Worm (Caenorhabditis elegans): ENCODE results near the gene Y81G3A.2.
"Not testable (repeated sequence)": the region's sequence is repeated elsewhere in the genome, so short reads cannot be mapped to it uniquely, and the experiment has no call there.

- TF ChIP-seq lin-39 (tag; optimal IDR thresholded peaks at IDR 0.05); egl-13 (tag; optimal IDR thresholded peaks at IDR 0.05); mab-9 (GFP tag; IDR thresholded peaks at IDR 0.05): not testable (repeated sequence)
Observed at ce11 chrII:13047609-13048008, 33.1 kb upstream of the Y81G3A.2 start, which contains the start of gene F42G4.2.
